Fruit fly (Drosophila melanogaster) Kc167 (cell line): Measurements from ENCODE around the gene CG43220.

Experiments used
- Myc ChIP-seq: fragments of >200 bp; optimal IDR thresholded peaks from 2 replicates; lab custom pipeline; 2017; ENCODE audit warnings: missing external identifiers
- Sin3A ChIP-seq: fragments of >200 bp; optimal IDR thresholded peaks from 2 replicates; lab custom pipeline; 2018; ENCODE audit warnings: missing external identifiers
- h ChIP-seq: fragments of >200 bp; optimal IDR thresholded peaks from 3 replicates; lab custom pipeline; 2018; ENCODE audit warnings: missing external identifiers
- insv ChIP-seq: fragments of >200 bp; optimal IDR thresholded peaks from 3 replicates; lab custom pipeline; 2018; ENCODE audit warnings: missing external identifiers
- psq ChIP-seq: fragments of >200 bp; optimal IDR thresholded peaks from 2 replicates; lab custom pipeline; 2017; ENCODE audit warnings: missing external identifiers
- ttk ChIP-seq: sonication (Bioruptor generic); optimal IDR thresholded peaks from 2 replicates; lab custom pipeline; 2017; ENCODE audit warnings: missing external identifiers

The CG43220 gene

dm6 chr2L:17466950-17467349 is 19.4 kb upstream of the CG43220 start:
- TF ChIP-seq insv (lab: Kevin White, UChicago) = no peak
- TF ChIP-seq Sin3A (lab: Kevin White, UChicago) = no peak
- TF ChIP-seq ttk (lab: Kevin White, UChicago) = no peak
- TF ChIP-seq h (lab: Kevin White, UChicago) = no peak
- TF ChIP-seq Myc (lab: Kevin White, UChicago) = no peak
- TF ChIP-seq psq (lab: Kevin White, UChicago) = no peak

- TF ChIP-seq Myc (lab: Kevin White, UChicago) (no peak), psq (lab: Kevin White, UChicago) (no peak), insv (lab: Kevin White, UChicago) (no peak), h (lab: Kevin White, UChicago) (no peak), Sin3A (lab: Kevin White, UChicago) (no peak), ttk (lab: Kevin White, UChicago) (no peak)
Observed at dm6 chr2L:17470630-17471029, 15.7 kb upstream of the CG43220 start.

- TF ChIP-seq ttk (lab: Kevin White, UChicago) (no peak), Myc (lab: Kevin White, UChicago) (no peak), insv (lab: Kevin White, UChicago) (no peak), Sin3A (lab: Kevin White, UChicago) (no peak), psq (lab: Kevin White, UChicago) (no peak), h (lab: Kevin White, UChicago) (no peak)
Observed at dm6 chr2L:17471524-17471923, 14.8 kb upstream of the CG43220 start, which contains the start of gene Sgt. Sgt (plus strand) TSS chr2L:17471603.

- TF ChIP-seq h (lab: Kevin White, UChicago) (no peak), insv (lab: Kevin White, UChicago) (no peak), ttk (lab: Kevin White, UChicago) (no peak), psq (lab: Kevin White, UChicago) (no peak), Sin3A (lab: Kevin White, UChicago) (no peak), Myc (lab: Kevin White, UChicago) (no peak)
Observed at dm6 chr2L:17472582-17473524, 13.5 kb upstream of the CG43220 start, which contains the start of gene BicD. BicD (minus strand) TSS chr2L:17473215.

dm6 chr2L:17477710-17478109 is 8.7 kb upstream of the CG43220 start, which contains the start of gene cass:
cass (minus strand) TSS chr2L:17477888.
- TF ChIP-seq psq (lab: Kevin White, UChicago) (no peak), h (lab: Kevin White, UChicago) (no peak), Myc (lab: Kevin White, UChicago) (no peak), ttk (lab: Kevin White, UChicago) (no peak), insv (lab: Kevin White, UChicago) (no peak), Sin3A (lab: Kevin White, UChicago) (no peak)

- TF ChIP-seq Myc (lab: Kevin White, UChicago) (no peak), Sin3A (lab: Kevin White, UChicago) (no peak), ttk (lab: Kevin White, UChicago) (no peak), insv (lab: Kevin White, UChicago) (no peak), psq (lab: Kevin White, UChicago) (no peak), h (lab: Kevin White, UChicago) (no peak)
Observed at dm6 chr2L:17480943-17481580, 5.3 kb upstream of the CG43220 start, which contains the start of the genes fws and Lamtor3. fws (minus strand) TSS chr2L:17481029. Lamtor3 (plus strand) TSS chr2L:17481231.

dm6 chr2L:17484174-17484573 is 2.2 kb upstream of the CG43220 start, which contains the start of the genes GCS2beta and CG5131:
GCS2beta (minus strand) TSS chr2L:17484307.
CG5131 (plus strand) TSS chr2L:17484501.
- no peak for TF ChIP-seq insv (lab: Kevin White, UChicago)

dm6 chr2L:17485457-17485856 is 907 bp upstream of the CG43220 start, which contains the start of the genes CG43221 and CG43645:
CG43221 (plus strand) TSS chr2L:17485757.
CG43645 (plus strand) TSS chr2L:17485757.
- TF ChIP-seq h (lab: Kevin White, UChicago) (no peak), Myc (lab: Kevin White, UChicago) (no peak), insv (lab: Kevin White, UChicago) (no peak), Sin3A (lab: Kevin White, UChicago) (no peak), psq (lab: Kevin White, UChicago) (no peak), ttk (lab: Kevin White, UChicago) (no peak)

dm6 chr2L:17492680-17493079 is 6.3 kb downstream of the CG43220 start:
- no peak for TF ChIP-seq ttk (lab: Kevin White, UChicago)
- TF ChIP-seq psq (lab: Kevin White, UChicago) = no peak
- TF ChIP-seq h (lab: Kevin White, UChicago) = no peak
- no peak for TF ChIP-seq Sin3A (lab: Kevin White, UChicago)
- TF ChIP-seq Myc (lab: Kevin White, UChicago) = no peak
- TF ChIP-seq insv (lab: Kevin White, UChicago) = no peak

- no peak for TF ChIP-seq insv (lab: Kevin White, UChicago)
- TF ChIP-seq psq (lab: Kevin White, UChicago) = no peak
- no peak for TF ChIP-seq Myc (lab: Kevin White, UChicago)
Observed at dm6 chr2L:17495759-17496158, 9.4 kb downstream of the CG43220 start.

- TF ChIP-seq insv (lab: Kevin White, UChicago) (no peak), psq (lab: Kevin White, UChicago) (no peak), h (lab: Kevin White, UChicago) (no peak), ttk (lab: Kevin White, UChicago) (no peak), Myc (lab: Kevin White, UChicago) (no peak), Sin3A (lab: Kevin White, UChicago) (no peak)
Observed at dm6 chr2L:17497108-17497507, 10.7 kb downstream of the CG43220 start, which contains the start of gene qua. qua (minus strand) TSS chr2L:17497208.
